Worm (Caenorhabditis elegans) whole organism, early embryonic: ENCODE results near the gene C25E10.7.

Experiments
- B0310.2 ChIP-seq: sonication (generic microtip); optimal IDR thresholded peaks from 2 replicates; lab custom pipeline; 2016; ENCODE audit warnings: mild to moderate bottlenecking, missing genetic modification characterization, missing compliant biosample characterization
- F13C5.2 ChIP-seq: sonication (generic microtip); optimal IDR thresholded peaks from 2 replicates; lab custom pipeline; 2017; ENCODE audit warnings: mild to moderate bottlenecking, missing genetic modification characterization, inconsistent platforms, missing compliant biosample characterization
- aly-1 ChIP-seq: sonication (generic microtip); optimal IDR thresholded peaks from 2 replicates; lab custom pipeline; 2016; ENCODE audit warnings: missing genetic modification characterization, missing compliant biosample characterization
- ama-1 ChIP-seq: fragments of 150-350 bp; optimal IDR thresholded peaks from 2 replicates; lab custom pipeline; 2014
- ets-7 ChIP-seq: sonication (generic microtip); optimal IDR thresholded peaks from 2 replicates; lab custom pipeline; 2016; ENCODE audit warnings: missing genotype, missing genetic modification characterization, missing compliant biosample characterization
- flt-1 ChIP-seq: fragments of 200-800 bp; sonication (Bioruptor generic); IDR thresholded peaks from 2 replicates; pipeline ENCODE4 v1.3.6; 2022; ENCODE audit warnings: missing genetic modification characterization, missing compliant biosample characterization
- hmbx-1 ChIP-seq: sonication (generic microtip); optimal IDR thresholded peaks from 2 replicates; lab custom pipeline; 2016; ENCODE audit warnings: mild to moderate bottlenecking, missing genetic modification characterization, missing compliant biosample characterization
- pes-1 ChIP-seq: fragments of 200-800 bp; sonication (Bioruptor generic); IDR thresholded peaks from 2 replicates; pipeline ENCODE4 v1.3.6; 2022; ENCODE audit warnings: missing genetic modification reagents, missing genetic modification characterization, missing compliant biosample characterization
- sea-1 ChIP-seq: fragments of 200-800 bp; sonication (Bioruptor generic); conservative IDR thresholded peaks from 2 replicates; pipeline ENCODE4 v1.3.6; 2022; ENCODE audit warnings: missing genetic modification characterization, missing compliant biosample characterization
- tbx-11 ChIP-seq: fragments of 200-800 bp; sonication (Bioruptor generic); IDR thresholded peaks from 2 replicates; pipeline ENCODE4 v1.3.6; 2022; ENCODE audit warnings: missing genetic modification characterization, missing compliant biosample characterization
- tbx-37 ChIP-seq: fragments of 200-800 bp; sonication (Bioruptor generic); conservative IDR thresholded peaks from 2 replicates; pipeline ENCODE4 v1.3.6; 2022; ENCODE audit warnings: missing genetic modification reagents, missing genetic modification characterization, missing compliant biosample characterization
- tra-4 ChIP-seq: sonication (generic microtip); optimal IDR thresholded peaks from 2 replicates; lab custom pipeline; 2017; ENCODE audit warnings: missing genetic modification characterization, missing compliant biosample characterization

- TF ChIP-seq ama-1 (lab: Kevin White, UChicago) (no peak), ets-7 (no peak), flt-1 (GFP tag; lab: Robert Waterston, UW) (no peak), sea-1 (GFP tag; lab: Robert Waterston, UW) (no peak), tbx-11 (GFP tag; lab: Robert Waterston, UW) (no peak), tbx-37 (GFP tag; lab: Robert Waterston, UW) (no peak), pes-1 (GFP tag; lab: Robert Waterston, UW) (no peak), F13C5.2 (tag; lab: Kevin White, UChicago) (no peak), hmbx-1 (tag; lab: Kevin White, UChicago) (no peak), B0310.2 (tag; lab: Kevin White, UChicago) (no peak), aly-1 (tag; lab: Kevin White, UChicago) (no peak), tra-4 (no peak)
Measured at ce11 chrV:9074360-9074834, 23.4 kb upstream of the C25E10.7 start.
